Worm (Caenorhabditis elegans) whole organism, late embryonic: ENCODE measurements around the gene tbb-6.

Experiments used
- T23F11.4 ChIP-seq: fragments of 200-800 bp; sonication (Bioruptor generic); optimal IDR thresholded peaks from 2 replicates; lab custom pipeline; 2018; ENCODE audit warnings: mild to moderate bottlenecking, missing genetic modification characterization, missing compliant biosample characterization
- ceh-30 ChIP-seq: fragments of 150-350 bp; optimal IDR thresholded peaks from 2 replicates; lab custom pipeline; 2014; ENCODE audit warnings: missing biosample characterization, missing genetic modification characterization
- ceh-9 ChIP-seq: sonication (generic microtip); optimal IDR thresholded peaks from 2 replicates; lab custom pipeline; 2016; ENCODE audit warnings: mild to moderate bottlenecking, missing genetic modification characterization, inconsistent platforms, missing compliant biosample characterization
- dve-1 ChIP-seq: sonication (generic microtip); optimal IDR thresholded peaks from 2 replicates; lab custom pipeline; 2017; ENCODE audit warnings: antibody characterized with exemption, mild to moderate bottlenecking, missing genetic modification characterization, missing compliant biosample characterization
- elt-2 ChIP-seq: sonication (generic microtip); optimal IDR thresholded peaks from 2 replicates; lab custom pipeline; 2016; ENCODE audit warnings: missing genetic modification reagents, missing genetic modification characterization, missing compliant biosample characterization
- fkh-10 ChIP-seq: fragments of 150-350 bp; optimal IDR thresholded peaks from 2 replicates; lab custom pipeline; 2014; ENCODE audit warnings: missing biosample characterization, missing genetic modification reagents, missing genetic modification characterization
- gmeb-2 ChIP-seq: sonication (generic microtip); optimal IDR thresholded peaks from 2 replicates; lab custom pipeline; 2016; ENCODE audit warnings: missing genetic modification characterization, inconsistent platforms, missing compliant biosample characterization
- madf-2 ChIP-seq: sonication (generic microtip); optimal IDR thresholded peaks from 2 replicates; lab custom pipeline; 2017; ENCODE audit warnings: missing genetic modification characterization, missing compliant biosample characterization
- pha-4 ChIP-seq: fragments of 150-350 bp; optimal IDR thresholded peaks from 2 replicates; lab custom pipeline; 2018; ENCODE audit warnings: missing biosample characterization, missing genetic modification reagents, missing genetic modification characterization
- ref-2 ChIP-seq: sonication (generic microtip); optimal IDR thresholded peaks from 2 replicates; lab custom pipeline; 2016; ENCODE audit warnings: missing genetic modification characterization, missing compliant biosample characterization
- tbx-2 ChIP-seq: sonication (generic microtip); optimal IDR thresholded peaks from 2 replicates; lab custom pipeline; 2016; ENCODE audit warnings: missing genetic modification characterization, missing compliant biosample characterization
- tbx-7 ChIP-seq: sonication (generic microtip); optimal IDR thresholded peaks from 2 replicates; lab custom pipeline; 2016; ENCODE audit warnings: missing genotype, missing genetic modification characterization, missing compliant biosample characterization

DNA sequence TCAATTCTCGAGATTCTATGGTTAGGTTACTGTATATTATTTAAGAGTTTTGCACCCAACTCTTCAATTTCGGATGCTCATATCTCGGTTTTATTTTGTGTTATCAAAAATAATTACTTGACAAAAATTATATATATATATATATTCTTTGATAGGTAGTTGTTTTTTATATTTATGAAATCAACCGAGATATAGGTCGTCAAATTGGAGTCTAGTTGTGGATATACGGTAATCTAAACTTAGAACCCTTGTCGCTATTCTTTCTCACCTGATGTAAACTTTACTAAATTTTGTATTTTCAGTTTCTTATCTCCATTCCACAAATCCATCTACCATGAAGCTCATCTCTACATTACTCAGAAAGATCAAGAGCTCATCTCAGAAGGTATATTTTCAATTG is 21.9 kb downstream of the tbb-6 start, which contains the start of gene F55C5.10:
- TF ChIP-seq ref-2 (tag; lab: Kevin White, UChicago), result no peak
- TF ChIP-seq ceh-30 (tag; lab: Kevin White, UChicago), result no peak
- no peak for TF ChIP-seq pha-4 (tag; lab: Kevin White, UChicago)
- no peak for TF ChIP-seq fkh-10
- TF ChIP-seq tbx-7 (tag; lab: Kevin White, UChicago), result no peak
- no peak for TF ChIP-seq dve-1 (tag; lab: Kevin White, UChicago)
- no peak for TF ChIP-seq gmeb-2
- no peak for TF ChIP-seq T23F11.4
- TF ChIP-seq elt-2, result no peak
- no peak for TF ChIP-seq madf-2 (tag; lab: Kevin White, UChicago)
- no peak for TF ChIP-seq ceh-9 (tag; lab: Kevin White, UChicago)
- TF ChIP-seq tbx-2 (tag; lab: Kevin White, UChicago), result no peak
